Worm (Caenorhabditis elegans) whole organism, midembryonic: ENCODE data around the gene srh-140.
"Not testable (repeated sequence)": the region's sequence is repeated elsewhere in the genome, so short reads cannot be mapped to it uniquely, and the experiment has no call there.

Experiments used
- T22C8.4 ChIP-seq: fragments of 200-800 bp; sonication (Bioruptor generic); IDR thresholded peaks from 2 replicates; pipeline ENCODE4 v1.3.6; 2022; ENCODE audit warnings: missing genetic modification characterization, missing compliant biosample characterization
- cog-1 ChIP-seq: sonication (generic microtip); optimal IDR thresholded peaks from 2 replicates; lab custom pipeline; 2016; ENCODE audit warnings: missing genetic modification characterization, missing compliant biosample characterization
- flt-1 ChIP-seq: fragments of 200-800 bp; sonication (Bioruptor generic); IDR thresholded peaks from 2 replicates; pipeline ENCODE4 v1.3.6; 2022; ENCODE audit warnings: missing genetic modification characterization, missing compliant biosample characterization
- klf-2 ChIP-seq: fragments of 200-800 bp; sonication (Bioruptor generic); conservative IDR thresholded peaks from 2 replicates; pipeline ENCODE4 v1.3.6; 2022; ENCODE audit warnings: missing genetic modification reagents, missing genetic modification characterization, missing compliant biosample characterization
- med-1 ChIP-seq: sonication (generic microtip); optimal IDR thresholded peaks from 2 replicates; lab custom pipeline; 2017; ENCODE audit warnings: missing genetic modification characterization, mild to moderate bottlenecking, missing compliant biosample characterization, antibody characterized with exemption, missing genetic modification reagents; ENCODE audit not compliant: insufficient read depth
- ref-1 ChIP-seq: fragments of 200-800 bp; sonication (Bioruptor generic); conservative IDR thresholded peaks from 2 replicates; pipeline ENCODE4 v1.3.6; 2022; ENCODE audit warnings: missing genetic modification reagents, missing genetic modification characterization, missing compliant biosample characterization
- tab-1 ChIP-seq: fragments of 200-800 bp; sonication (Bioruptor generic); IDR thresholded peaks from 2 replicates; pipeline ENCODE4 v1.3.6; 2022; ENCODE audit warnings: missing genetic modification characterization, missing compliant biosample characterization
- ztf-23 ChIP-seq: fragments of 200-800 bp; sonication (Bioruptor generic); IDR thresholded peaks from 2 replicates; pipeline ENCODE4 v1.3.6; 2022; ENCODE audit warnings: missing genetic modification reagents, missing genetic modification characterization, missing compliant biosample characterization
- ztf-29 ChIP-seq: fragments of 200-800 bp; sonication (Bioruptor generic); IDR thresholded peaks from 2 replicates; pipeline ENCODE4 v1.3.6; 2022; ENCODE audit warnings: missing genetic modification reagents, missing genetic modification characterization, missing compliant biosample characterization

srh-140 gene

DNA sequence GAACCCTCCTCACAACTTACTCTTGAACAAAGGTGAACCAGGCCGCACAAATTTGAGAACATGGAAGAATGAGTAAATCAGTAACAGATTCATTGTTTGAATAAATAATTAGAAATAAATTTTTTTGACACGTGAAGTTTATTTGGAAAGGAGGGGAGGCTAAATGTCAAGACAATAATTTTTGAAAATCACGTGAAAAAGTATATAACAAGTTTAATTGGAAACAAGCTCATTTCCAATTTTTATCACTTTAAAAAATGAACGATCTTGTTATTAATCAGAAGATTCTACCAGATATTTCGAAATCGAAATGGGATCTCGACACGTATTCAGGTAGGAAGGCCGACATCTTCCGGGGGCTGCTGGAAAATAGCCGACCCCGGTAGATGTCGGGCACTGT is 4.6 kb downstream of the srh-140 start, which contains the start of the genes irld-57 and sfxn-1.3:
TSS of gene irld-57 (minus strand) at position 101 of the 400 bp plus-strand sequence.
TSS of gene sfxn-1.3 (plus strand) at position 232 of the 400 bp plus-strand sequence.
- TF ChIP-seq T22C8.4 (no peak), ref-1 (GFP tag; lab: Robert Waterston, UW) (no peak), med-1 (GFP tag; lab: Kevin White, UChicago) (no peak), flt-1 (GFP tag; lab: Robert Waterston, UW) (no peak), cog-1 (tag; lab: Kevin White, UChicago) (no peak), klf-2 (GFP tag; lab: Robert Waterston, UW) (no peak), tab-1 (GFP tag; lab: Robert Waterston, UW) (no peak), ztf-23 (no peak), ztf-29 (GFP tag; lab: Robert Waterston, UW) (no peak)

ce11 chrV:15730459-15730858 is 8.5 kb downstream of the srh-140 start, which contains the start of gene Y6E2A.10:
Gene Y6E2A.10, minus strand, starts transcription at chrV:15730559.
- TF ChIP-seq ztf-29 (GFP tag; lab: Robert Waterston, UW): no peak
- no peak for TF ChIP-seq tab-1 (GFP tag; lab: Robert Waterston, UW)
- TF ChIP-seq ref-1 (GFP tag; lab: Robert Waterston, UW): no peak
- no peak for TF ChIP-seq cog-1 (tag; lab: Kevin White, UChicago)
- no peak for TF ChIP-seq klf-2 (GFP tag; lab: Robert Waterston, UW)
- TF ChIP-seq T22C8.4: no peak
- TF ChIP-seq flt-1 (GFP tag; lab: Robert Waterston, UW): no peak

ce11 chrV:15732209-15732608 is 10.2 kb downstream of the srh-140 start, which contains the start of gene str-38:
Gene str-38, minus strand, starts transcription at chrV:15732309.
- no peak for TF ChIP-seq ref-1 (GFP tag; lab: Robert Waterston, UW)
- no peak for TF ChIP-seq ztf-23
- no peak for TF ChIP-seq ztf-29 (GFP tag; lab: Robert Waterston, UW)
- TF ChIP-seq tab-1 (GFP tag; lab: Robert Waterston, UW): no peak
- no peak for TF ChIP-seq klf-2 (GFP tag; lab: Robert Waterston, UW)
- no peak for TF ChIP-seq cog-1 (tag; lab: Kevin White, UChicago)
- TF ChIP-seq T22C8.4: no peak
- TF ChIP-seq med-1 (GFP tag; lab: Kevin White, UChicago): no peak
- TF ChIP-seq flt-1 (GFP tag; lab: Robert Waterston, UW): no peak

ce11 chrV:15733020-15733419 is 11.0 kb downstream of the srh-140 start:
- no peak for TF ChIP-seq med-1 (GFP tag; lab: Kevin White, UChicago)
- TF ChIP-seq flt-1 (GFP tag; lab: Robert Waterston, UW): no peak
- no peak for TF ChIP-seq cog-1 (tag; lab: Kevin White, UChicago)
- no peak for TF ChIP-seq ztf-23
- no peak for TF ChIP-seq ref-1 (GFP tag; lab: Robert Waterston, UW)
- no peak for TF ChIP-seq tab-1 (GFP tag; lab: Robert Waterston, UW)
- no peak for TF ChIP-seq T22C8.4
- no peak for TF ChIP-seq klf-2 (GFP tag; lab: Robert Waterston, UW)
- TF ChIP-seq ztf-29 (GFP tag; lab: Robert Waterston, UW): no peak

DNA sequence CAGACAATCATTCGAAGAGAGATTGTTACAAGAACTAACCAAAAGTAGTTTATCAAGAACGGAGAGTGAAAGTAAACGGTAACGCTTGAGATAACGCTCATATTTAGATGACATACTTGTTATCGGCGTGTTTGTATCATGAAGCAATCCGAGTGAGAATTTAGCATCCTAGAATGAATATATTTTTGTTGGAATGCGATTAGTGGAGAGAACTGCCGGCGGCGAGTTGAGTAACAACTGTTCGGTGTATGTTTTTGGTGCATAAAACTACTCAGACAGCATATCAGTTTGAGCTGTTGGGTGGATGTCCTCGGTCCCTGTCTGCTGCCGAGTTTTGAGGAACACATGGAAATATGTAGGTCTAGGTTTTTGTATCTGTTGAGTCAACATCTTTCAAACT is 11.6 kb downstream of the srh-140 start, which contains the start of gene T23D5.3:
TSS of gene T23D5.3 (minus strand) at position 101 of the 400 bp plus-strand sequence.
- no peak for TF ChIP-seq T22C8.4
- no peak for TF ChIP-seq med-1 (GFP tag; lab: Kevin White, UChicago)
- no peak for TF ChIP-seq ztf-29 (GFP tag; lab: Robert Waterston, UW)
- no peak for TF ChIP-seq flt-1 (GFP tag; lab: Robert Waterston, UW)
- TF ChIP-seq klf-2 (GFP tag; lab: Robert Waterston, UW): no peak

ce11 chrV:15735720-15736119 is 13.7 kb downstream of the srh-140 start, which contains the start of gene str-27:
Gene str-27, minus strand, starts transcription at chrV:15735820.
- TF ChIP-seq T22C8.4 (no peak), flt-1 (GFP tag; lab: Robert Waterston, UW) (no peak), ref-1 (GFP tag; lab: Robert Waterston, UW) (no peak), klf-2 (GFP tag; lab: Robert Waterston, UW) (no peak), cog-1 (tag; lab: Kevin White, UChicago) (no peak), ztf-29 (GFP tag; lab: Robert Waterston, UW) (no peak), ztf-23 (no peak), med-1 (GFP tag; lab: Kevin White, UChicago) (no peak), tab-1 (GFP tag; lab: Robert Waterston, UW) (no peak)

- TF ChIP-seq tab-1 (GFP tag; lab: Robert Waterston, UW): no peak
Observed at ce11 chrV:15741851-15742250, 19.9 kb downstream of the srh-140 start, which contains the start of gene str-18. Gene str-18, minus strand, starts transcription at chrV:15741951.

ce11 chrV:15744366-15744765 is 22.4 kb downstream of the srh-140 start, which contains the start of gene str-19:
Gene str-19, minus strand, starts transcription at chrV:15744466.
- TF ChIP-seq tab-1 (GFP tag; lab: Robert Waterston, UW); ztf-29 (GFP tag; lab: Robert Waterston, UW); cog-1 (tag; lab: Kevin White, UChicago): not testable (repeated sequence)

DNA sequence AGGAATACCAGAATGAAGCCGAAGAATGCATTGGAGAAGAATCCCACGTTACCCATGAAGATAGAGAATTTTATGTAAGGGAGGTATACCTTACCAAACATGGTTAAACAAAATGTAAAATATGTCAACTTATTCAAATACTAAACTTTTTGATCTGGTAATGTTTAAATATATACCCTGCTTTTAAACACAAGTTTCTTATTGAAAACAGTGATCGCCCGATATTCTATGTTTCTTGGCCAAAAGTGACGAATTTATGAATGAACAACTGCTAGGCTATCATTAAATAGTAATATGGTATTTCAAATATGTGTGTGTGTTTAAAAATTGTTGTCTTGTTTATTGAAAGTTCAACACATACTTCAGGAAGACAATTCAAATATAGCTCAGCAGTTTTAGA is 26.4 kb downstream of the srh-140 start, which contains the start of gene T23D5.8:
TSS of gene T23D5.8 (minus strand) at position 101 of the 400 bp plus-strand sequence.
- not testable (repeated sequence) for TF ChIP-seq ref-1 (GFP tag; lab: Robert Waterston, UW); cog-1 (tag; lab: Kevin White, UChicago); flt-1 (GFP tag; lab: Robert Waterston, UW)

DNA sequence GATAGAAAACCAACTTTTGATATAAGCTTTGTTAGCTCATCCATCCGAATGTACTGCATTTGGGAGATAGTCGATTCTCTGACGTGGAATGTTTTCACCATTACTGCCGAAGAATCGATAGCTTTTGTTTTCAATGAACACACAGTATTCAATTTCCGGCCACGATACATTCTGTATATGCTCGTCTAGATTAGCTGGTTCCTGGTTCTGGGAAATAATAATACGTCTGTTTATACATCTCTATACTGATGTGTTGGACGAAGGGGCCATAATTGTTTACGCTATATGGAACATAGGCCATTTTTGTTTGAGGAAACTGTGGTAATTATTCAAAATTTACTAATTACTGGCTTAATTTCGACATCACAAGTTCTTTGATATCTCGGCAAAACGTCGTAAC is 28.1 kb downstream of the srh-140 start, which contains the start of gene str-6:
TSS of gene str-6 (minus strand) at position 101 of the 400 bp plus-strand sequence.
- TF ChIP-seq tab-1 (GFP tag; lab: Robert Waterston, UW): no peak
- TF ChIP-seq ztf-23: no peak
- no peak for TF ChIP-seq klf-2 (GFP tag; lab: Robert Waterston, UW)
- TF ChIP-seq ref-1 (GFP tag; lab: Robert Waterston, UW): no peak
- no peak for TF ChIP-seq T22C8.4
- TF ChIP-seq flt-1 (GFP tag; lab: Robert Waterston, UW): no peak
- no peak for TF ChIP-seq ztf-29 (GFP tag; lab: Robert Waterston, UW)
- TF ChIP-seq cog-1 (tag; lab: Kevin White, UChicago): no peak
- no peak for TF ChIP-seq med-1 (GFP tag; lab: Kevin White, UChicago)
